Worm (Caenorhabditis elegans): ENCODE results near the gene sre-39.

Gene sre-39

DNA sequence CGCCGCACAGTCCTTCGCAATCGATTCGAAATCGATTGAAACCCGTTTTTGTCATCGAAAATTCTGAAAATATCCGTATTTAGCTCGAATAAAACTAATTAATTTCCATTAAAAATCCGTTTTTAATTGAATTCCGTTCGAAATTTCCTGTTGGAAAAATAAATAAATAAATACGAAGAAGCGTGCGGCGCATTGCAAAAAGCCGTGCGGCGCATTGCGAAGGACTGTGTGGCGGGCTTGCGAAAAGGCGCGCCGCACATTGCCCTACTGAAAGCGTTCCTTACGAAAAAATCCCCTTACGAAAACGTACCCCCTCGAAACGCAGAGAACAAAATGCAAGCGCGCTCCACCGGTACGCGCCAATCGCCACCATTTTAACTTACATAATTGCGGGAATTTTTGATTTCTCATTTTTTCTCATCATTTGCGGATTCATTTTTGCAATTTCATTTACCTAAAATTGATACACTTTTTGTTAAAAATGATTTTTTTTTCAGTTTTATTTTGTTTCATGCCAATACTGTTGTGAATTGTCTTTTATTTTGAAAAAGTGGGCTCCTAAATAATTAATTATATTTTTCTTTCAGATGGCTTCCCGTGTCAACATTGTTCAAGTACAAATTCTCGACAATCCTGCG is 14.6 kb downstream of the sre-39 start, which contains the start of gene unc-85 (continued):
- TF ChIP-seq ceh-14 (tag; optimal IDR thresholded peaks at IDR 0.05) (peak; percentile 91), ceh-6 (GFP tag; optimal IDR thresholded peaks at IDR 0.05) (peak; percentile 44), ceh-48 (tag; optimal IDR thresholded peaks at IDR 0.05) (peak; percentile 16), ceh-2 (tag; optimal IDR thresholded peaks at IDR 0.05) (peak; percentile 66), ref-2 (tag; optimal IDR thresholded peaks at IDR 0.05) (peak; percentile 85), nfya-1 (tag; optimal IDR thresholded peaks at IDR 0.05) (peak; percentile 78), sox-4 (tag; optimal IDR thresholded peaks at IDR 0.05) (peak; percentile 63), dmd-4 (tag; optimal IDR thresholded peaks at IDR 0.05; ENCODE audit: borderline replicate concordance) (peak; percentile 64), F13H6.1 (tag; optimal IDR thresholded peaks at IDR 0.05) (peak; percentile 60), tbx-7 (tag; optimal IDR thresholded peaks at IDR 0.05) (peak; percentile 41), pha-2 (tag; optimal IDR thresholded peaks at IDR 0.05) (peak; percentile 17), pqm-1 (tag; optimal IDR thresholded peaks at IDR 0.05) (peak; percentile 60), ceh-19 (GFP tag; optimal IDR thresholded peaks at IDR 0.05) (peak; percentile 61), eyg-1 (tag; optimal IDR thresholded peaks at IDR 0.05) (peak; percentile 26), unc-86 (tag; optimal IDR thresholded peaks at IDR 0.05) (peak; percentile 77), tbx-2 (tag; optimal IDR thresholded peaks at IDR 0.05) (peak; percentile 91), hlh-8 (tag; optimal IDR thresholded peaks at IDR 0.05) (peak; percentile 65), ceh-18 (tag; optimal IDR thresholded peaks at IDR 0.05) (peak; percentile 73)

DNA sequence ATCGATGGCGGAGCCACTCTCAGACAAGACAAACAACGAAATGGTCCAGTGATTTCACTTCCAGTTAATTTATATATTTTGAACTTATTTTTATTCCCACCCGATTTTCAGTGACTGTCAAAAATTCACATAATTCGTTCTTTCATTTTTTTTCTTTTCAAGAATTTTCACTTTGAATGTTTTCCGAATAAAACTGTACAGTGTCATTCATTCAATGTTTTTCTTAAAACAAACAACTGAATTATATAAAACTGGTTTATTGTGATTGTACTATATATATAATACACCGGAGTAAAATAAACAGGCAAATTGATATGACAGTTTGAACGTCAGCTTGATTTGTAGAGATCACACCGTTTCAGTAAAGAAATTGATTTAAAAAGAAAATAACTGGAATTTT is 16.0 kb downstream of the sre-39 start:
- no peak for TF ChIP-seq hlh-13 (GFP tag; optimal IDR thresholded peaks at IDR 0.05)
- TF ChIP-seq pha-2 (tag; optimal IDR thresholded peaks at IDR 0.05) = no peak
- no peak for TF ChIP-seq ceh-22 (tag; optimal IDR thresholded peaks at IDR 0.05)
- no peak for TF ChIP-seq elt-4 (tag; optimal IDR thresholded peaks at IDR 0.05)
- no peak for TF ChIP-seq lin-11 (tag; optimal IDR thresholded peaks at IDR 0.05)
- no peak for TF ChIP-seq tbx-7 (tag; optimal IDR thresholded peaks at IDR 0.05)
- TF ChIP-seq ahr-1 (tag; optimal IDR thresholded peaks at IDR 0.05) = no peak
- TF ChIP-seq zip-5 (tag; optimal IDR thresholded peaks at IDR 0.05) = no peak
- no peak for TF ChIP-seq lim-6 (tag; optimal IDR thresholded peaks at IDR 0.05)
- no peak for TF ChIP-seq ceh-19 (GFP tag; optimal IDR thresholded peaks at IDR 0.05)
- no peak for TF ChIP-seq ceh-14 (tag; optimal IDR thresholded peaks at IDR 0.05)
- no peak for TF ChIP-seq ceh-48 (tag; optimal IDR thresholded peaks at IDR 0.05)

DNA sequence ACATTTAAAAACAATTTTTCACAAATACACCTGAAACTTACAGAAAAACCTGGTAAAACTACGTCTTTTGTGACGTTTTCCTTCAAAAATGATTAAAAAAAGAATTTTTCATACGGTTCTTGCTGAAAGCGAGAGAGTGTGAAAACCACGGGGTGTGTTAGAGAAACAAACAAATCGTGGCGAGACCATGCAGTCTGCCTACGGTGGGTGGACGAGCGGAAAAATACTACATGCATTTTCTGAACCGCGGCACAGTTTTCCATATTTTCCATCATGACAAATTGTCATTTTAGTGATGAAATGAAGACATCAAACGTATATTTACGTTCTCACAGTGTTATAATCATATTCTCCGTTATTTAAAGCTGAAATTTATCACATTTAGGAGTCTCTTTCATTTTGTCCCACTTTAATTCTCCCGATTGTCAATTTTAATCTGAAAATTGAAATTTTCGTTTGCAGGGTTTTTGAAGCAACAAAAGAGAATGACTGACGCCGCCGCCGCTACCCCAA is 19.4 kb downstream of the sre-39 start, which contains the start of the genes F10G7.9 and tsn-1:
F10G7.9 (minus strand) TSS at position 127 of the 513 bp plus-strand sequence.
tsn-1 (plus strand) TSS at position 463 of the 513 bp plus-strand sequence.
- TF ChIP-seq ceh-31 (tag; optimal IDR thresholded peaks at IDR 0.05) (no peak), ceh-2 (tag; optimal IDR thresholded peaks at IDR 0.05) (no peak), hlh-30 (tag; optimal IDR thresholded peaks at IDR 0.05; ENCODE audit: insufficient read depth) (peak; percentile 41), nfya-1 (tag; optimal IDR thresholded peaks at IDR 0.05) (peak; percentile 56), ceh-6 (GFP tag; optimal IDR thresholded peaks at IDR 0.05) (no peak)

DNA sequence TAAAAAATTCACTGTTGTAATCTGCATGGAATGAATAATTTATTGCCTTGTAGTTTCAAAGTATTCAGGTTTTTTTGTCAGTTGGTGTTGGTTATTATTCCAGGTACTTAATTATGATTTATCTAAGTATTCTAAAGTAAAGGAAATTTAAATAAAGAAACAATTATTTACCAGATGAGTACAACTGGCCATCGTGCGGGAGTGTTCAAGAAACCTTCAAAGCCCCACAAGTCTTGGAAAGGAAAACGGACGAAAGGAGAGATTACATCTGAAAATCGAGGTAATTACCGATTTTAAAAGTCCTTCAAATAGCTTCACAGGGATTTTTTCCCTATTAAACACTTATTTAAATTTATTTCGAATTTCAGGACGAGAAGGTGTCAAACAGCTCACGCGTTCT is 23.1 kb downstream of the sre-39 start, which contains the start of gene tag-151:
tag-151 (plus strand) TSS at position 158 of the 400 bp plus-strand sequence.
- TF ChIP-seq hlh-13 (GFP tag; optimal IDR thresholded peaks at IDR 0.05) (no peak), gmeb-2 (tag; optimal IDR thresholded peaks at IDR 0.05) (no peak)

DNA sequence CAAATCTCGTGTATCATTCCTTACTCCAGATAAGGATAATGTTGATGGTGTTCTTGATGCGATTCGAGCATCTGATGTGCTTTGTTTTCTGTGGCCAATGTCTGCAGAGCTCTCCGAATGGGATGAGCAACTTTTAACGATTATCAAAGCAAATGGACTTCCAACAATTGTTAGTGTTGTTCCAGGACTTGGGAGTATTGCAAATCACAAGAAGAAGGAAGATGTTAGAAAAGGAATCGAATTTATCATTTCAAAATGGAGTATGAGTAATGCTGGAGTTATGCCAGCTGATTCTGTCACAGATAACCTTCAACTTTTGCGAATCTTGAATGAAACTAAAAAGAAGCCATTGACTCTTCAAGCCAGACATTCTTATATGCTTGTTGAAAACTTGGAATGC is 23.8 kb downstream of the sre-39 start:
- TF ChIP-seq fax-1 (tag; optimal IDR thresholded peaks at IDR 0.05) (no peak), lin-11 (tag; optimal IDR thresholded peaks at IDR 0.05) (no peak), pat-9 (tag; optimal IDR thresholded peaks at IDR 0.05) (no peak), ceh-34 (tag; optimal IDR thresholded peaks at IDR 0.05) (no peak), sdc-2 (tag; optimal IDR thresholded peaks at IDR 0.05) (no peak), rnt-1 (tag; optimal IDR thresholded peaks at IDR 0.05) (no peak), eyg-1 (tag; optimal IDR thresholded peaks at IDR 0.05) (no peak), hlh-13 (GFP tag; optimal IDR thresholded peaks at IDR 0.05) (no peak)
